Fruit fly (Drosophila melanogaster) whole organism, embryonic: ENCODE measurements around the gene CG11951.

ENCODE experiments used
- Adf1 ChIP-seq: fragments of 200-800 bp; sonication (Bioruptor generic); IDR thresholded peaks from 2 replicates; pipeline ENCODE4 v1.3.6; 2022; ENCODE audit warnings: missing biosample characterization, missing genetic modification characterization
- Aef1 ChIP-seq: fragments of 200-800 bp; sonication (Bioruptor generic); IDR thresholded peaks from 3 replicates; pipeline ENCODE4 v1.3.6; 2022; ENCODE audit warnings: missing biosample characterization, missing genetic modification characterization
- Antp ChIP-seq: fragments of 200-800 bp; sonication (Bioruptor generic); optimal IDR thresholded peaks from 3 replicates; lab custom pipeline; 2016; ENCODE audit warnings: missing biosample characterization, missing genetic modification characterization
- CG1024 ChIP-seq: fragments of 200-800 bp; sonication (Bioruptor generic); IDR thresholded peaks from 2 replicates; pipeline ENCODE4 v1.3.6; 2022; ENCODE audit warnings: missing biosample characterization, missing genetic modification characterization
- CG10321 ChIP-seq: fragments of 200-800 bp; sonication (Bioruptor generic); IDR thresholded peaks from 2 replicates; pipeline ENCODE4 v1.3.6; 2022; ENCODE audit warnings: missing biosample characterization, missing genetic modification characterization
- CG11696 ChIP-seq: fragments of 200-800 bp; sonication (Bioruptor generic); IDR thresholded peaks from 2 replicates; pipeline ENCODE4 v1.3.6; 2022; ENCODE audit warnings: missing biosample characterization, missing genetic modification characterization
- CG12219 ChIP-seq: fragments of 200-800 bp; sonication (Bioruptor generic); optimal IDR thresholded peaks from 3 replicates; lab custom pipeline; 2018; ENCODE audit warnings: missing biosample characterization, mild to moderate bottlenecking, missing genetic modification characterization
- CG14014 ChIP-seq: fragments of 200-800 bp; sonication (Bioruptor generic); IDR thresholded peaks from 2 replicates; pipeline ENCODE4 v1.3.6; 2022; ENCODE audit warnings: missing biosample characterization, missing genetic modification characterization
- CG15479 ChIP-seq: fragments of 200-800 bp; sonication (Bioruptor generic); optimal IDR thresholded peaks from 3 replicates; lab custom pipeline; 2019; ENCODE audit warnings: missing biosample characterization, mild to moderate bottlenecking, missing genetic modification characterization, moderate library complexity
- CG2120 ChIP-seq: fragments of 200-800 bp; sonication (Bioruptor generic); optimal IDR thresholded peaks from 3 replicates; lab custom pipeline; 2016; ENCODE audit warnings: missing biosample characterization, missing genetic modification characterization
- CG31441 ChIP-seq: fragments of 200-800 bp; sonication (Bioruptor generic); IDR thresholded peaks from 2 replicates; pipeline ENCODE4 v1.3.6; 2022; ENCODE audit warnings: missing biosample characterization, missing genetic modification characterization
- CG3995 ChIP-seq: fragments of 200-800 bp; sonication (Bioruptor generic); optimal IDR thresholded peaks from 3 replicates; lab custom pipeline; 2016; ENCODE audit warnings: missing biosample characterization, missing genetic modification characterization
- CG6765 ChIP-seq: fragments of 200-800 bp; sonication (Bioruptor generic); optimal IDR thresholded peaks from 3 replicates; lab custom pipeline; 2017; ENCODE audit warnings: missing biosample characterization, mild to moderate bottlenecking, missing genetic modification characterization
- CG6854 ChIP-seq: fragments of 200-800 bp; sonication (Bioruptor generic); optimal IDR thresholded peaks from 3 replicates; lab custom pipeline; 2017; ENCODE audit warnings: missing biosample characterization, mild to moderate bottlenecking, missing genetic modification characterization
- CG7963 ChIP-seq: fragments of 200-800 bp; sonication (Bioruptor generic); IDR thresholded peaks from 3 replicates; pipeline ENCODE4 v1.3.6; 2022; ENCODE audit warnings: missing biosample characterization, missing genetic modification characterization; ENCODE audit not compliant: partially characterized antibody
- CG8089 ChIP-seq: fragments of 200-800 bp; sonication (Bioruptor generic); optimal IDR thresholded peaks from 3 replicates; lab custom pipeline; 2016; ENCODE audit warnings: missing biosample characterization, missing genetic modification characterization
- CG8281 ChIP-seq: fragments of 200-800 bp; sonication (Bioruptor generic); optimal IDR thresholded peaks from 2 replicates; lab custom pipeline; 2018; ENCODE audit warnings: missing biosample characterization, mild to moderate bottlenecking, missing genetic modification characterization, moderate library complexity
- CkIIα-i1 ChIP-seq: fragments of 200-800 bp; sonication (Bioruptor generic); IDR thresholded peaks from 2 replicates; pipeline ENCODE4 v1.3.6; 2022; ENCODE audit warnings: missing biosample characterization, missing genetic modification characterization
- CrebB ChIP-seq: fragments of 200-800 bp; sonication (Bioruptor generic); optimal IDR thresholded peaks from 3 replicates; lab custom pipeline; 2018; ENCODE audit warnings: missing biosample characterization, mild to moderate bottlenecking, missing genetic modification characterization
- Dip2 ChIP-seq: fragments of 200-800 bp; sonication (Bioruptor generic); IDR thresholded peaks from 2 replicates; pipeline ENCODE4 v1.3.6; 2022; ENCODE audit warnings: missing biosample characterization, missing genetic modification characterization
- E2f1 ChIP-seq: fragments of 200-800 bp; sonication (Bioruptor generic); IDR thresholded peaks from 2 replicates; pipeline ENCODE4 v1.3.6; 2022; ENCODE audit warnings: missing biosample characterization, missing genetic modification characterization
- Eip74EF ChIP-seq, 2 experiments: fragments of 200-800 bp in 1 of 2; fragments of >200 bp in 1 of 2; sonication (Bioruptor generic) in 1 of 2; optimal IDR thresholded peaks; 2 replicates each; lab custom pipeline; 2017 to 2019; ENCODE audit warnings: missing biosample characterization in 2 of 2, missing genetic modification characterization in 2 of 2, mild to moderate bottlenecking in 1 of 2, moderate library complexity in 1 of 2
- HLH54F ChIP-seq: fragments of 200-800 bp; sonication (Bioruptor generic); optimal IDR thresholded peaks from 3 replicates; lab custom pipeline; 2016; ENCODE audit warnings: missing biosample characterization, missing genetic modification characterization
- HLHmδ ChIP-seq: fragments of 200-800 bp; sonication (Bioruptor generic); optimal IDR thresholded peaks from 2 replicates; lab custom pipeline; 2018; ENCODE audit warnings: missing biosample characterization, mild to moderate bottlenecking, missing genetic modification characterization, moderate library complexity
- MBD-R2 ChIP-seq: fragments of 200-800 bp; sonication (Bioruptor generic); IDR thresholded peaks from 2 replicates; pipeline ENCODE4 v1.3.6; 2022; ENCODE audit warnings: missing biosample characterization, missing genetic modification characterization
- NFAT ChIP-seq: fragments of 200-800 bp; sonication (Bioruptor generic); IDR thresholded peaks from 2 replicates; pipeline ENCODE4 v1.3.6; 2022; ENCODE audit warnings: missing biosample characterization, missing genetic modification characterization
- Neu2 ChIP-seq: fragments of 200-800 bp; sonication (Bioruptor generic); optimal IDR thresholded peaks from 3 replicates; lab custom pipeline; 2016; ENCODE audit warnings: missing biosample characterization, missing genetic modification characterization, borderline replicate concordance
- Oli ChIP-seq: fragments of 200-800 bp; sonication (Bioruptor generic); optimal IDR thresholded peaks from 2 replicates; lab custom pipeline; 2018; ENCODE audit warnings: missing biosample characterization, mild to moderate bottlenecking, missing genetic modification characterization, moderate library complexity
- Opbp ChIP-seq: fragments of 200-800 bp; sonication (Bioruptor generic); IDR thresholded peaks from 3 replicates; pipeline ENCODE4 v1.3.6; 2022; ENCODE audit warnings: missing biosample characterization, missing genetic modification characterization; ENCODE audit not compliant: partially characterized antibody
- Sry-β ChIP-seq: fragments of 200-800 bp; sonication (Bioruptor generic); optimal IDR thresholded peaks from 2 replicates; lab custom pipeline; 2018; ENCODE audit warnings: missing biosample characterization, mild to moderate bottlenecking, missing genetic modification characterization, moderate library complexity
- ap ChIP-seq: fragments of 200-800 bp; sonication (Bioruptor generic); IDR thresholded peaks from 2 replicates; pipeline ENCODE4 v1.3.6; 2022; ENCODE audit warnings: missing biosample characterization, missing genetic modification characterization
- bbx ChIP-seq: fragments of 200-800 bp; sonication (Bioruptor generic); IDR thresholded peaks from 2 replicates; pipeline ENCODE4 v1.3.6; 2022; ENCODE audit warnings: missing biosample characterization, missing genetic modification characterization; ENCODE audit not compliant: partially characterized antibody
- crp ChIP-seq, 2 experiments: fragments of 200-800 bp; sonication (Bioruptor generic); optimal IDR thresholded peaks; 2 replicates in 1 of 2; 3 replicates in 1 of 2; lab custom pipeline; 2017; ENCODE audit warnings: missing biosample characterization in 2 of 2, missing genetic modification characterization in 2 of 2, mild to moderate bottlenecking in 1 of 2, moderate library complexity in 1 of 2
- dmrt99B ChIP-seq: fragments of 200-800 bp; sonication (Bioruptor generic); optimal IDR thresholded peaks from 2 replicates; lab custom pipeline; 2018; ENCODE audit warnings: missing biosample characterization, mild to moderate bottlenecking, missing genetic modification characterization, moderate library complexity
- eve ChIP-seq, 2 experiments: fragments of >200 bp; optimal IDR thresholded peaks; 2 replicates each; lab custom pipeline; 2017; ENCODE audit warnings: missing biosample characterization in 2 of 2, missing genetic modification characterization in 2 of 2
- ewg ChIP-seq: fragments of 200-800 bp; sonication (Bioruptor generic); optimal IDR thresholded peaks from 3 replicates; lab custom pipeline; 2017; ENCODE audit warnings: mild to moderate bottlenecking, missing biosample characterization, missing genetic modification reagents, missing genetic modification characterization
- mirr ChIP-seq: fragments of 200-800 bp; sonication (Bioruptor generic); optimal IDR thresholded peaks from 3 replicates; lab custom pipeline; 2018; ENCODE audit warnings: missing biosample characterization, mild to moderate bottlenecking, missing genetic modification characterization
- nom ChIP-seq: fragments of 200-800 bp; sonication (Bioruptor generic); optimal IDR thresholded peaks from 2 replicates; lab custom pipeline; 2017; ENCODE audit warnings: missing biosample characterization, missing genetic modification characterization, mild to moderate bottlenecking, moderate library complexity, missing genetic modification reagents
- odd ChIP-seq: fragments of 200-800 bp; sonication (Bioruptor generic); optimal IDR thresholded peaks from 2 replicates; lab custom pipeline; 2017; ENCODE audit warnings: missing biosample characterization, mild to moderate bottlenecking, missing genetic modification characterization
- pho ChIP-seq: fragments of 200-800 bp; sonication (Bioruptor generic); optimal IDR thresholded peaks from 2 replicates; lab custom pipeline; 2016; ENCODE audit warnings: missing biosample characterization, missing genetic modification characterization
- pita ChIP-seq: fragments of 200-800 bp; sonication (Bioruptor generic); optimal IDR thresholded peaks from 2 replicates; lab custom pipeline; 2017; ENCODE audit warnings: missing biosample characterization, mild to moderate bottlenecking, missing genetic modification characterization
- salm ChIP-seq: fragments of 200-800 bp; sonication (Bioruptor generic); optimal IDR thresholded peaks from 2 replicates; lab custom pipeline; 2018; ENCODE audit warnings: missing biosample characterization, mild to moderate bottlenecking, missing genetic modification characterization
- sens ChIP-seq: fragments of 200-800 bp; sonication (Bioruptor generic); peaks from one replicate; lab custom pipeline; 2016; ENCODE audit warnings: missing biosample characterization, missing genetic modification characterization
- sna ChIP-seq: fragments of 200-800 bp; sonication (Bioruptor generic); IDR thresholded peaks from 2 replicates; pipeline ENCODE4 v1.3.6; 2022; ENCODE audit warnings: missing biosample characterization, missing genetic modification characterization; ENCODE audit not compliant: partially characterized antibody
- tgo ChIP-seq: fragments of 200-800 bp; sonication (Bioruptor generic); IDR thresholded peaks from 3 replicates; pipeline ENCODE4 v1.3.6; 2022; ENCODE audit warnings: missing biosample characterization, missing genetic modification characterization
- unpg ChIP-seq: fragments of 200-800 bp; sonication (Bioruptor generic); optimal IDR thresholded peaks from 3 replicates; lab custom pipeline; 2018; ENCODE audit warnings: missing biosample characterization, mild to moderate bottlenecking, missing genetic modification characterization, moderate library complexity
- wor ChIP-seq: fragments of 200-800 bp; sonication (Bioruptor generic); IDR thresholded peaks from 2 replicates; pipeline ENCODE4 v1.3.6; 2022; ENCODE audit warnings: missing biosample characterization, missing genetic modification characterization
- zen ChIP-seq: fragments of 200-800 bp; sonication (Bioruptor generic); optimal IDR thresholded peaks from 3 replicates; lab custom pipeline; 2018; ENCODE audit warnings: missing biosample characterization, mild to moderate bottlenecking, missing genetic modification characterization, moderate library complexity
- zf30C ChIP-seq: fragments of 200-800 bp; sonication (Bioruptor generic); optimal IDR thresholded peaks from 3 replicates; lab custom pipeline; 2018; ENCODE audit warnings: missing biosample characterization, mild to moderate bottlenecking, missing genetic modification characterization

CG11951 gene

dm6 chr3R:29255166-29255962, 16.8 kb upstream of the CG11951 start, which contains the start of gene stg (continued):
- TF ChIP-seq CG31441 (GFP tag; lab: Robert Waterston, UW) (no peak), CG1024 (no peak), CrebB (tag; lab: Kevin White, UChicago) (no peak), ewg (GFP tag; lab: Kevin White, UChicago) (no peak), nom (GFP tag; lab: Kevin White, UChicago) (peak; percentile 47), dmrt99B (tag; lab: Kevin White, UChicago) (no peak), HLH54F (GFP tag; lab: Kevin White, UChicago) (no peak), wor (GFP tag; lab: Robert Waterston, UW) (no peak), Eip74EF (GFP tag; optimal IDR thresholded peaks at IDR 0.05; lab: Kevin White, UChicago) (no peak), CG14014 (GFP tag; lab: Robert Waterston, UW) (no peak), HLHmδ (GFP tag; lab: Kevin White, UChicago) (peak; percentile 87), sna (GFP tag; lab: Robert Waterston, UW) (no peak), salm (tag; lab: Kevin White, UChicago) (no peak), CG6854 (GFP tag; lab: Kevin White, UChicago) (no peak), NFAT (no peak), odd (GFP tag; lab: Kevin White, UChicago) (peak; percentile 33), pho (GFP tag; lab: Kevin White, UChicago) (no peak), sens (GFP tag; lab: Kevin White, UChicago) (peak; percentile 80), CG2120 (no peak), bbx (GFP tag; lab: Robert Waterston, UW) (0 out of 2 replicates have a peak, but pooled peaks have one; percentile 40), CG3995 (no peak), tgo (GFP tag; lab: Robert Waterston, UW) (no peak), CG8281 (tag; lab: Kevin White, UChicago) (no peak), pita (GFP tag; lab: Kevin White, UChicago) (no peak), CG10321 (peak; percentile 38; the same call in 1 of the 2 replicates), Aef1 (no peak), CG7963 (GFP tag; lab: Robert Waterston, UW) (no peak), CG15479 (peak; percentile 17), CG12219 (GFP tag; lab: Kevin White, UChicago) (no peak), CG11696 (GFP tag; lab: Robert Waterston, UW) (no peak), Oli (tag; lab: Kevin White, UChicago) (no peak), Antp (peak; percentile 1), MBD-R2 (no peak), Opbp (no peak), CkIIα-i1 (GFP tag; lab: Robert Waterston, UW) (no peak), E2f1 (no peak), crp (GFP tag; optimal IDR thresholded peaks at IDR 0.05; lab: Kevin White, UChicago) (peak; percentile 72 to 84), eve (GFP tag; optimal IDR thresholded peaks at IDR 0.05; lab: Kevin White, UChicago) (no peak), zen (tag; lab: Kevin White, UChicago) (peak; percentile 50), Adf1 (GFP tag; lab: Robert Waterston, UW) (no peak), Sry-β (GFP tag; lab: Kevin White, UChicago) (no peak), CG6765 (GFP tag; lab: Kevin White, UChicago) (no peak), ap (no peak), mirr (GFP tag; lab: Kevin White, UChicago) (no peak), unpg (GFP tag; lab: Kevin White, UChicago) (peak; percentile 15), CG8089 (peak; percentile 19), zf30C (GFP tag; lab: Kevin White, UChicago) (no peak), Dip2 (GFP tag; lab: Robert Waterston, UW) (no peak), Neu2 (GFP tag; lab: Kevin White, UChicago) (no peak)
